Fruit fly (Drosophila melanogaster) whole organism, embryonic: ENCODE data around the gene CG11791.
A peak's percentile ranks its signal among the peaks of the same experiment; 100 is the strongest.

ENCODE experiments used
- Asciz ChIP-seq: fragments of 200-800 bp; sonication (Bioruptor generic); optimal IDR thresholded peaks from 2 replicates; lab custom pipeline; 2017; ENCODE audit warnings: missing biosample characterization, mild to moderate bottlenecking, missing genetic modification characterization, missing genetic modification reagents
- Awh ChIP-seq: fragments of 200-800 bp; sonication (Bioruptor generic); IDR thresholded peaks from 2 replicates; pipeline ENCODE4, ENCODE4 v1.3.6; 2022; ENCODE audit warnings: missing biosample characterization, missing genetic modification characterization
- BtbVII ChIP-seq: fragments of 200-800 bp; sonication (Bioruptor generic); optimal IDR thresholded peaks from 3 replicates; lab custom pipeline; 2017; ENCODE audit warnings: missing biosample characterization, mild to moderate bottlenecking, missing genetic modification characterization
- Bteb2 ChIP-seq: fragments of 200-800 bp; sonication (Bioruptor generic); optimal IDR thresholded peaks from 2 replicates; lab custom pipeline; 2016; ENCODE audit warnings: missing biosample characterization, missing genetic modification characterization
- CG11723 ChIP-seq: fragments of 200-800 bp; sonication (Bioruptor generic); optimal IDR thresholded peaks from 2 replicates; lab custom pipeline; 2017; ENCODE audit warnings: missing biosample characterization, mild to moderate bottlenecking, missing genetic modification characterization
- CG12236 ChIP-seq: fragments of 200-800 bp; sonication (Bioruptor generic); optimal IDR thresholded peaks from 2 replicates; lab custom pipeline; 2016; ENCODE audit warnings: missing biosample characterization, missing genetic modification characterization
- CG15601 ChIP-seq: fragments of 200-800 bp; sonication (Bioruptor generic); optimal IDR thresholded peaks from 3 replicates; lab custom pipeline; 2019; ENCODE audit warnings: missing biosample characterization, mild to moderate bottlenecking, missing genetic modification characterization, moderate library complexity
- CG16863 ChIP-seq: fragments of 200-800 bp; sonication (Bioruptor generic); optimal IDR thresholded peaks from 3 replicates; lab custom pipeline; 2016; ENCODE audit warnings: missing biosample characterization, missing genetic modification characterization
- CG2199 ChIP-seq: fragments of 200-800 bp; sonication (Bioruptor generic); IDR thresholded peaks from 3 replicates; pipeline ENCODE4 v1.3.6; 2022; ENCODE audit warnings: missing biosample characterization, missing genetic modification characterization
- CG2712 ChIP-seq: fragments of 200-800 bp; optimal IDR thresholded peaks from 3 replicates; lab custom pipeline; 2019; ENCODE audit warnings: missing biosample characterization, mild to moderate bottlenecking, missing genetic modification characterization, moderate library complexity
- CG30431 ChIP-seq: fragments of 200-800 bp; sonication (Bioruptor generic); optimal IDR thresholded peaks from 2 replicates; lab custom pipeline; 2017; ENCODE audit warnings: missing biosample characterization, missing genetic modification characterization
- CG3407 ChIP-seq: fragments of 200-800 bp; sonication (Bioruptor generic); optimal IDR thresholded peaks from 2 replicates; lab custom pipeline; 2018; ENCODE audit warnings: missing biosample characterization, mild to moderate bottlenecking, missing genetic modification characterization
- CG4820 ChIP-seq: fragments of 200-800 bp; sonication (Bioruptor generic); optimal IDR thresholded peaks from 3 replicates; lab custom pipeline; 2016; ENCODE audit warnings: missing biosample characterization, missing genetic modification characterization
- CG5245 ChIP-seq: fragments of 200-800 bp; sonication (Bioruptor generic); optimal IDR thresholded peaks from 3 replicates; lab custom pipeline; 2016; ENCODE audit warnings: missing biosample characterization, missing genetic modification characterization
- CG8089 ChIP-seq: fragments of 200-800 bp; sonication (Bioruptor generic); optimal IDR thresholded peaks from 3 replicates; lab custom pipeline; 2016; ENCODE audit warnings: missing biosample characterization, missing genetic modification characterization
- CG8359 ChIP-seq: fragments of 200-800 bp; sonication (Bioruptor generic); optimal IDR thresholded peaks from 2 replicates; lab custom pipeline; 2017; ENCODE audit warnings: missing biosample characterization, mild to moderate bottlenecking, missing genetic modification characterization, borderline replicate concordance
- D ChIP-seq, 2 experiments: fragments of 200-800 bp in 1 of 2; fragments of >200 bp in 1 of 2; sonication (Bioruptor generic) in 1 of 2; optimal IDR thresholded peaks; 2 replicates in 1 of 2; 3 replicates in 1 of 2; lab custom pipeline; 2017; ENCODE audit warnings: mild to moderate bottlenecking in 1 of 2, missing biosample characterization in 1 of 2, missing genetic modification characterization in 1 of 2, missing genetic modification reagents in 1 of 2
- Dbx ChIP-seq: fragments of 200-800 bp; sonication (Bioruptor generic); IDR thresholded peaks from 3 replicates; pipeline ENCODE4 v1.3.6; 2022; ENCODE audit warnings: missing biosample characterization, missing genetic modification characterization
- ERR ChIP-seq: fragments of 200-800 bp; sonication (Bioruptor generic); optimal IDR thresholded peaks from 2 replicates; lab custom pipeline; 2016; ENCODE audit warnings: missing biosample characterization, missing genetic modification characterization
- Fer1 ChIP-seq: fragments of 200-800 bp; sonication (Bioruptor generic); optimal IDR thresholded peaks from 2 replicates; lab custom pipeline; 2017; ENCODE audit warnings: missing biosample characterization, mild to moderate bottlenecking, missing genetic modification characterization
- Fer3 ChIP-seq: fragments of 200-800 bp; sonication (Bioruptor generic); optimal IDR thresholded peaks from 2 replicates; lab custom pipeline; 2018; ENCODE audit warnings: missing biosample characterization, mild to moderate bottlenecking, missing genetic modification characterization, moderate library complexity
- GATAe ChIP-seq: fragments of 200-800 bp; sonication (Bioruptor generic); conservative IDR thresholded peaks from 2 replicates; pipeline ENCODE4 v1.3.6; 2022; ENCODE audit warnings: missing biosample characterization, missing genetic modification characterization
- Gug ChIP-seq: fragments of 200-800 bp; sonication (Bioruptor generic); IDR thresholded peaks from 4 replicates; pipeline ENCODE4 v1.3.6; 2022; ENCODE audit warnings: missing biosample characterization, missing genetic modification characterization
- HHEX ChIP-seq: fragments of 200-800 bp; sonication (Bioruptor generic); optimal IDR thresholded peaks from 3 replicates; lab custom pipeline; 2017; ENCODE audit warnings: missing biosample characterization, mild to moderate bottlenecking, missing genetic modification characterization, missing genetic modification reagents
- HLH4C ChIP-seq: fragments of 200-800 bp; sonication (Bioruptor generic); IDR thresholded peaks from 3 replicates; pipeline ENCODE4 v1.3.6; 2022; ENCODE audit warnings: missing biosample characterization, missing genetic modification characterization; ENCODE audit not compliant: partially characterized antibody
- HLH54F ChIP-seq: fragments of 200-800 bp; sonication (Bioruptor generic); optimal IDR thresholded peaks from 3 replicates; lab custom pipeline; 2016; ENCODE audit warnings: missing biosample characterization, missing genetic modification characterization
- Hmr ChIP-seq: fragments of 200-800 bp; sonication (Bioruptor generic); optimal IDR thresholded peaks from 3 replicates; lab custom pipeline; 2017; ENCODE audit warnings: mild to moderate bottlenecking, missing biosample characterization, missing genetic modification reagents, missing genetic modification characterization
- Hr39 ChIP-seq: fragments of >200 bp; optimal IDR thresholded peaks from 2 replicates; lab custom pipeline; 2017
- Hsf ChIP-seq: fragments of 200-800 bp; sonication (Bioruptor generic); optimal IDR thresholded peaks from 3 replicates; lab custom pipeline; 2016; ENCODE audit warnings: missing biosample characterization, missing genetic modification characterization
- Opbp ChIP-seq: fragments of 200-800 bp; sonication (Bioruptor generic); IDR thresholded peaks from 3 replicates; pipeline ENCODE4 v1.3.6; 2022; ENCODE audit warnings: missing biosample characterization, missing genetic modification characterization; ENCODE audit not compliant: partially characterized antibody
- Ravus ChIP-seq: fragments of 200-800 bp; sonication (Bioruptor generic); IDR thresholded peaks from 2 replicates; pipeline ENCODE4 v1.3.6; 2022; ENCODE audit warnings: missing biosample characterization, missing genetic modification characterization
- Side ChIP-seq: fragments of 200-800 bp; sonication (Bioruptor generic); optimal IDR thresholded peaks from 2 replicates; lab custom pipeline; 2016; ENCODE audit warnings: missing biosample characterization, missing genetic modification characterization
- Sry-β ChIP-seq: fragments of 200-800 bp; sonication (Bioruptor generic); optimal IDR thresholded peaks from 2 replicates; lab custom pipeline; 2018; ENCODE audit warnings: missing biosample characterization, mild to moderate bottlenecking, missing genetic modification characterization, moderate library complexity
- amos ChIP-seq: fragments of 200-800 bp; sonication (Bioruptor generic); IDR thresholded peaks from 2 replicates; pipeline ENCODE4 v1.3.6; 2022; ENCODE audit warnings: missing biosample characterization, missing genetic modification characterization; ENCODE audit not compliant: partially characterized antibody
- aop ChIP-seq: fragments of 200-800 bp; sonication (Bioruptor generic); IDR thresholded peaks from 2 replicates; pipeline ENCODE4 v1.3.6; 2022; ENCODE audit warnings: missing biosample characterization, missing genetic modification characterization
- bigmax ChIP-seq: fragments of 200-800 bp; sonication (Bioruptor generic); optimal IDR thresholded peaks from 2 replicates; lab custom pipeline; 2018; ENCODE audit warnings: missing biosample characterization, mild to moderate bottlenecking, missing genetic modification characterization
- cg ChIP-seq: fragments of 200-800 bp; sonication (Bioruptor generic); optimal IDR thresholded peaks from 3 replicates; lab custom pipeline; 2019; ENCODE audit warnings: missing biosample characterization, mild to moderate bottlenecking, missing genetic modification characterization, moderate library complexity
- chinmo ChIP-seq: fragments of 200-800 bp; sonication (Bioruptor generic); IDR thresholded peaks from 4 replicates; pipeline ENCODE4 v1.3.6; 2022; ENCODE audit warnings: missing biosample characterization, missing genetic modification characterization; ENCODE audit not compliant: partially characterized antibody
- exex ChIP-seq: fragments of 200-800 bp; sonication (Bioruptor generic); optimal IDR thresholded peaks from 4 replicates; lab custom pipeline; 2018; ENCODE audit warnings: missing biosample characterization, mild to moderate bottlenecking, missing genetic modification characterization, moderate library complexity
- fd3F ChIP-seq: fragments of 200-800 bp; sonication (Bioruptor generic); optimal IDR thresholded peaks from 2 replicates; lab custom pipeline; 2018; ENCODE audit warnings: missing biosample characterization, mild to moderate bottlenecking, missing genetic modification characterization, moderate library complexity
- ftz-f1 ChIP-seq: fragments of 200-800 bp; sonication (Bioruptor generic); optimal IDR thresholded peaks from 2 replicates; lab custom pipeline; 2016; ENCODE audit warnings: missing biosample characterization, missing genetic modification characterization
- hbn ChIP-seq: fragments of 200-800 bp; sonication (Bioruptor generic); IDR thresholded peaks from 2 replicates; pipeline ENCODE4 v1.3.6; 2022; ENCODE audit warnings: missing biosample characterization, missing genetic modification characterization; ENCODE audit not compliant: partially characterized antibody
- jing ChIP-seq: fragments of 200-800 bp; sonication (Bioruptor generic); optimal IDR thresholded peaks from 2 replicates; lab custom pipeline; 2018; ENCODE audit warnings: missing biosample characterization, mild to moderate bottlenecking, missing genetic modification characterization
- lmd ChIP-seq: fragments of 200-800 bp; sonication (Bioruptor generic); IDR thresholded peaks from 2 replicates; pipeline ENCODE4 v1.3.6; 2022; ENCODE audit warnings: missing biosample characterization, missing genetic modification characterization
- mld ChIP-seq: fragments of 200-800 bp; sonication (Bioruptor generic); IDR thresholded peaks from 3 replicates; pipeline ENCODE4 v1.3.6; 2022; ENCODE audit warnings: missing biosample characterization, missing genetic modification characterization; ENCODE audit not compliant: partially characterized antibody
- pros ChIP-seq: fragments of 200-800 bp; sonication (Bioruptor generic); optimal IDR thresholded peaks from 3 replicates; lab custom pipeline; 2019; ENCODE audit warnings: missing biosample characterization, mild to moderate bottlenecking, missing genetic modification characterization, moderate library complexity
- ro ChIP-seq: fragments of 200-800 bp; sonication (Bioruptor generic); IDR thresholded peaks from 2 replicates; pipeline ENCODE4 v1.3.6; 2022; ENCODE audit warnings: missing biosample characterization, missing genetic modification characterization
- sens ChIP-seq: fragments of 200-800 bp; sonication (Bioruptor generic); peaks from one replicate; lab custom pipeline; 2016; ENCODE audit warnings: missing biosample characterization, missing genetic modification characterization
- slp2 ChIP-seq: fragments of 200-800 bp; sonication (Bioruptor generic); optimal IDR thresholded peaks from 2 replicates; lab custom pipeline; 2016; ENCODE audit warnings: missing biosample characterization, missing genetic modification characterization
- yki ChIP-seq: fragments of >200 bp; optimal IDR thresholded peaks from 3 replicates; lab custom pipeline; 2018

Gene CG11791

dm6 chr3R:25049742-25050517, 514 bp downstream of the CG11791 start (continued):
- peak; percentile 67 for TF ChIP-seq Hmr (GFP tag; lab: Kevin White, UChicago)
- TF ChIP-seq ro (GFP tag; lab: Robert Waterston, UW) = no peak
- TF ChIP-seq GATAe (GFP tag; lab: Robert Waterston, UW) = no peak
- no peak for TF ChIP-seq lmd (GFP tag; lab: Robert Waterston, UW)
- peak; percentile 39 for TF ChIP-seq D (optimal IDR thresholded peaks at IDR 0.05; lab: Kevin White, UChicago)
- TF ChIP-seq D (GFP tag; optimal IDR thresholded peaks at IDR 0.05; lab: Kevin White, UChicago) = no peak
- TF ChIP-seq HHEX (GFP tag; lab: Kevin White, UChicago) = no peak
- no peak for TF ChIP-seq Side
- TF ChIP-seq CG3407 (GFP tag; lab: Kevin White, UChicago) = no peak
- TF ChIP-seq CG30431 (GFP tag; lab: Kevin White, UChicago) = no peak
- no peak for TF ChIP-seq Ravus
- no peak for TF ChIP-seq chinmo (GFP tag; lab: Robert Waterston, UW)
- no peak for TF ChIP-seq CG11723 (GFP tag; lab: Kevin White, UChicago)
- no peak for TF ChIP-seq ERR
- TF ChIP-seq yki (lab: Kevin White, UChicago) = no peak
- TF ChIP-seq CG2712 (tag; lab: Kevin White, UChicago) = no peak
- TF ChIP-seq mld (GFP tag; lab: Robert Waterston, UW) = no peak
- TF ChIP-seq Opbp = no peak
- TF ChIP-seq sens (GFP tag; lab: Kevin White, UChicago) = peak; percentile 62
- no peak for TF ChIP-seq Hr39 (lab: Kevin White, UChicago)
- TF ChIP-seq Sry-β (GFP tag; lab: Kevin White, UChicago) = peak; percentile 40
- no peak for TF ChIP-seq slp2 (GFP tag; lab: Kevin White, UChicago)
- no peak for TF ChIP-seq Dbx (GFP tag; lab: Robert Waterston, UW)
- no peak for TF ChIP-seq bigmax
- no peak for TF ChIP-seq Hsf (GFP tag; lab: Kevin White, UChicago)
- TF ChIP-seq BtbVII = peak; percentile 61
- no peak for TF ChIP-seq CG16863 (GFP tag; lab: Kevin White, UChicago)
- TF ChIP-seq cg (GFP tag; lab: Kevin White, UChicago) = peak; percentile 99
- TF ChIP-seq CG12236 (GFP tag; lab: Kevin White, UChicago) = no peak
- TF ChIP-seq fd3F (GFP tag; lab: Kevin White, UChicago) = no peak
- TF ChIP-seq HLH4C = no peak
- no peak for TF ChIP-seq Bteb2 (GFP tag; lab: Kevin White, UChicago)
- peak; percentile 17 for TF ChIP-seq Asciz
- no peak for TF ChIP-seq hbn (GFP tag; lab: Robert Waterston, UW)
- TF ChIP-seq aop (GFP tag; lab: Robert Waterston, UW) = no peak
- no peak for TF ChIP-seq Fer3
- peak; percentile 88 for TF ChIP-seq exex (tag; lab: Kevin White, UChicago)
- peak; percentile 70 for TF ChIP-seq Fer1 (GFP tag; lab: Kevin White, UChicago)
- no peak for TF ChIP-seq jing
- no peak for TF ChIP-seq HLH54F (GFP tag; lab: Kevin White, UChicago)
- peak; percentile 46 for TF ChIP-seq ftz-f1 (GFP tag; lab: Kevin White, UChicago)
- TF ChIP-seq Gug (GFP tag; lab: Robert Waterston, UW) = no peak; the same call in 3 of the 4 replicates
- no peak for TF ChIP-seq CG8359
- TF ChIP-seq CG2199 (GFP tag; lab: Robert Waterston, UW) = no peak
- peak; percentile 24 for TF ChIP-seq CG15601 (tag; lab: Kevin White, UChicago)
- TF ChIP-seq CG8089 (GFP tag; lab: Kevin White, UChicago) = no peak
- no peak for TF ChIP-seq Awh (GFP tag; lab: Robert Waterston, UW)
- TF ChIP-seq CG5245 (GFP tag; lab: Kevin White, UChicago) = no peak
- TF ChIP-seq CG4820 (GFP tag; lab: Kevin White, UChicago) = no peak
- TF ChIP-seq pros (GFP tag; lab: Kevin White, UChicago) = peak; percentile 50
- no peak for TF ChIP-seq amos (GFP tag; lab: Robert Waterston, UW)
